Worm (Caenorhabditis elegans): Measurements from ENCODE around the gene F25B5.5.

ce11 chrIII:5953041-5953912, 7.4 kb upstream of the F25B5.5 start:
- TF ChIP-seq pha-4 (tag; optimal IDR thresholded peaks at IDR 0.05) (no peak), sptf-1 (tag; optimal IDR thresholded peaks at IDR 0.05) (no peak), nhr-28 (tag; optimal IDR thresholded peaks at IDR 0.05) (no peak), ztf-11 (tag; optimal IDR thresholded peaks at IDR 0.05) (no peak), snpc-4 (tag; optimal IDR thresholded peaks at IDR 0.05) (no peak), elt-1 (tag; optimal IDR thresholded peaks at IDR 0.05; ENCODE audit: borderline replicate concordance, insufficient read depth) (no peak), sem-2 (GFP tag; optimal IDR thresholded peaks at IDR 0.05) (no peak), blmp-1 (tag; optimal IDR thresholded peaks at IDR 0.05) (no peak), nhr-237 (tag; optimal IDR thresholded peaks at IDR 0.05) (no peak)

All from whole organism, mixed stage, embryonic.